Fruit fly (Drosophila melanogaster): ENCODE data around the gene mts.

dm6 chr2L:7828231-7828630, 781 bp downstream of the mts start:
- TF ChIP-seq CG6276 (GFP tag; optimal IDR thresholded peaks at IDR 0.05) (peak; percentile 2), CG6163 (GFP tag; IDR thresholded peaks at IDR 0.05) (peak; percentile 76), CG1621 (tag; optimal IDR thresholded peaks at IDR 0.05) (peak; percentile 8), pdm3 (GFP tag; optimal IDR thresholded peaks at IDR 0.05) (no peak)
